Fruit fly (Drosophila melanogaster) whole organism, embryonic: ENCODE results near the gene CG6847.

Experiments used
- Ada2b ChIP-seq: fragments of 200-800 bp; sonication (Bioruptor generic); IDR thresholded peaks from 2 replicates; pipeline ENCODE4 v1.3.6; 2022; ENCODE audit warnings: missing biosample characterization, missing genetic modification characterization
- BEAF-32 ChIP-seq: fragments of 200-800 bp; sonication (Bioruptor generic); optimal IDR thresholded peaks from 3 replicates; lab custom pipeline; 2017; ENCODE audit warnings: missing biosample characterization, missing genetic modification characterization, mild to moderate bottlenecking, moderate library complexity, missing genetic modification reagents
- CG10366 ChIP-seq: fragments of 200-800 bp; sonication (Bioruptor generic); IDR thresholded peaks from 2 replicates; pipeline ENCODE4 v1.3.6; 2022; ENCODE audit warnings: missing biosample characterization, missing genetic modification characterization
- CG10462 ChIP-seq: fragments of 200-800 bp; sonication (Bioruptor generic); optimal IDR thresholded peaks from 2 replicates; lab custom pipeline; 2016; ENCODE audit warnings: missing biosample characterization, missing genetic modification characterization
- CG11085 ChIP-seq: fragments of 200-800 bp; sonication (Bioruptor generic); IDR thresholded peaks from 2 replicates; pipeline ENCODE4 v1.3.6; 2022; ENCODE audit warnings: missing biosample characterization, missing genetic modification characterization
- CG11504 ChIP-seq: fragments of 200-800 bp; sonication (Bioruptor generic); optimal IDR thresholded peaks from 3 replicates; lab custom pipeline; 2019; ENCODE audit warnings: missing biosample characterization, mild to moderate bottlenecking, missing genetic modification characterization, moderate library complexity
- CG12104 ChIP-seq: fragments of 200-800 bp; sonication (Bioruptor generic); optimal IDR thresholded peaks from 3 replicates; lab custom pipeline; 2016; ENCODE audit warnings: missing biosample characterization, missing genetic modification characterization
- CG12155 ChIP-seq: fragments of 200-800 bp; sonication (Bioruptor generic); optimal IDR thresholded peaks from 3 replicates; lab custom pipeline; 2016; ENCODE audit warnings: missing biosample characterization, missing genetic modification characterization
- CG12659 ChIP-seq: fragments of 200-800 bp; sonication (Bioruptor generic); optimal IDR thresholded peaks from 3 replicates; lab custom pipeline; 2017; ENCODE audit warnings: mild to moderate bottlenecking, missing biosample characterization, missing genetic modification reagents, missing genetic modification characterization
- CG12744 ChIP-seq: fragments of 200-800 bp; sonication (Bioruptor generic); optimal IDR thresholded peaks from 2 replicates; lab custom pipeline; 2016; ENCODE audit warnings: missing biosample characterization, missing genetic modification characterization
- CG13296 ChIP-seq: fragments of 200-800 bp; sonication (Bioruptor generic); optimal IDR thresholded peaks from 3 replicates; lab custom pipeline; 2018; ENCODE audit warnings: missing biosample characterization, mild to moderate bottlenecking, missing genetic modification characterization
- CG13894 ChIP-seq: fragments of 200-800 bp; sonication (Bioruptor generic); optimal IDR thresholded peaks from 3 replicates; lab custom pipeline; 2018; ENCODE audit warnings: missing biosample characterization, mild to moderate bottlenecking, missing genetic modification characterization, moderate library complexity
- CG14441 ChIP-seq: fragments of 200-800 bp; sonication (Bioruptor generic); IDR thresholded peaks from 2 replicates; pipeline ENCODE4 v1.3.6; 2022; ENCODE audit warnings: missing biosample characterization, missing genetic modification characterization
- CG14860 ChIP-seq: fragments of 200-800 bp; sonication (Bioruptor generic); IDR thresholded peaks from 3 replicates; pipeline ENCODE4 v1.3.6; 2022; ENCODE audit warnings: missing biosample characterization, missing genetic modification characterization; ENCODE audit not compliant: partially characterized antibody
- CG15479 ChIP-seq: fragments of 200-800 bp; sonication (Bioruptor generic); optimal IDR thresholded peaks from 3 replicates; lab custom pipeline; 2019; ENCODE audit warnings: missing biosample characterization, mild to moderate bottlenecking, missing genetic modification characterization, moderate library complexity
- CG1647 ChIP-seq: fragments of 200-800 bp; sonication (Bioruptor generic); optimal IDR thresholded peaks from 3 replicates; lab custom pipeline; 2016; ENCODE audit warnings: missing biosample characterization, missing genetic modification characterization
- CG16815 ChIP-seq: fragments of 200-800 bp; sonication (Bioruptor generic); optimal IDR thresholded peaks from 3 replicates; lab custom pipeline; 2017; ENCODE audit warnings: missing biosample characterization, mild to moderate bottlenecking, missing genetic modification characterization
- CG17612 ChIP-seq: fragments of 200-800 bp; sonication (Bioruptor generic); IDR thresholded peaks from 2 replicates; pipeline ENCODE4 v1.3.6; 2022; ENCODE audit warnings: missing biosample characterization, missing genetic modification characterization
- CG1832 ChIP-seq: fragments of 200-800 bp; sonication (Bioruptor generic); optimal IDR thresholded peaks from 2 replicates; lab custom pipeline; 2017; ENCODE audit warnings: missing biosample characterization, mild to moderate bottlenecking, missing genetic modification characterization, inconsistent platforms
- CG2202 ChIP-seq: fragments of 200-800 bp; sonication (Bioruptor generic); optimal IDR thresholded peaks from 2 replicates; lab custom pipeline; 2018; ENCODE audit warnings: missing biosample characterization, mild to moderate bottlenecking, missing genetic modification characterization
- CG31365 ChIP-seq: fragments of 200-800 bp; sonication (Bioruptor generic); optimal IDR thresholded peaks from 2 replicates; lab custom pipeline; 2018; ENCODE audit warnings: missing biosample characterization, mild to moderate bottlenecking, missing genetic modification characterization
- CG34224 ChIP-seq: fragments of 200-800 bp; sonication (Bioruptor generic); IDR thresholded peaks from 3 replicates; pipeline ENCODE4 v1.3.6; 2022; ENCODE audit warnings: missing biosample characterization, missing genetic modification characterization; ENCODE audit not compliant: partially characterized antibody
- CG3838 ChIP-seq: fragments of 200-800 bp; sonication (Bioruptor generic); optimal IDR thresholded peaks from 3 replicates; lab custom pipeline; 2016; ENCODE audit warnings: missing biosample characterization, missing genetic modification characterization
- CG5245 ChIP-seq: fragments of 200-800 bp; sonication (Bioruptor generic); optimal IDR thresholded peaks from 3 replicates; lab custom pipeline; 2016; ENCODE audit warnings: missing biosample characterization, missing genetic modification characterization
- CG6791 ChIP-seq: fragments of 200-800 bp; sonication (Bioruptor generic); IDR thresholded peaks from 3 replicates; pipeline ENCODE4 v1.3.6; 2022; ENCODE audit warnings: missing biosample characterization, missing genetic modification characterization; ENCODE audit not compliant: partially characterized antibody
- CG7928 ChIP-seq: fragments of 200-800 bp; sonication (Bioruptor generic); optimal IDR thresholded peaks from 2 replicates; lab custom pipeline; 2017; ENCODE audit warnings: missing biosample characterization, mild to moderate bottlenecking, missing genetic modification characterization
- CG8359 ChIP-seq: fragments of 200-800 bp; sonication (Bioruptor generic); optimal IDR thresholded peaks from 2 replicates; lab custom pipeline; 2017; ENCODE audit warnings: missing biosample characterization, mild to moderate bottlenecking, missing genetic modification characterization, borderline replicate concordance
- CG8388 ChIP-seq: fragments of 200-800 bp; sonication (Bioruptor generic); optimal IDR thresholded peaks from 2 replicates; lab custom pipeline; 2019; ENCODE audit warnings: missing biosample characterization, mild to moderate bottlenecking, missing genetic modification characterization, moderate library complexity
- CG8944 ChIP-seq: fragments of 200-800 bp; sonication (Bioruptor generic); optimal IDR thresholded peaks from 3 replicates; lab custom pipeline; 2016; ENCODE audit warnings: missing biosample characterization, missing genetic modification characterization
- CG9876 ChIP-seq: fragments of 200-800 bp; sonication (Bioruptor generic); optimal IDR thresholded peaks from 2 replicates; lab custom pipeline; 2016; ENCODE audit warnings: missing biosample characterization, missing genetic modification characterization
- D ChIP-seq, 2 experiments: fragments of 200-800 bp in 1 of 2; fragments of >200 bp in 1 of 2; sonication (Bioruptor generic) in 1 of 2; optimal IDR thresholded peaks; 2 replicates in 1 of 2; 3 replicates in 1 of 2; lab custom pipeline; 2017; ENCODE audit warnings: mild to moderate bottlenecking in 1 of 2, missing biosample characterization in 1 of 2, missing genetic modification characterization in 1 of 2, missing genetic modification reagents in 1 of 2
- Dfd ChIP-seq, 2 experiments: fragments of >200 bp; optimal IDR thresholded peaks; 2 replicates each; lab custom pipeline; 2017; ENCODE audit warnings: missing biosample characterization in 2 of 2, missing genetic modification characterization in 2 of 2
- Doc2 ChIP-seq: fragments of 200-800 bp; sonication (Bioruptor generic); IDR thresholded peaks from 2 replicates; pipeline ENCODE4 v1.3.6; 2022; ENCODE audit warnings: missing biosample characterization, missing genetic modification characterization
- Hsf ChIP-seq: fragments of 200-800 bp; sonication (Bioruptor generic); optimal IDR thresholded peaks from 3 replicates; lab custom pipeline; 2016; ENCODE audit warnings: missing biosample characterization, missing genetic modification characterization
- Mad ChIP-seq: fragments of 200-800 bp; sonication (Bioruptor generic); optimal IDR thresholded peaks from 2 replicates; lab custom pipeline; 2016; ENCODE audit warnings: missing biosample characterization, missing genetic modification characterization
- Opbp ChIP-seq: fragments of 200-800 bp; sonication (Bioruptor generic); IDR thresholded peaks from 3 replicates; pipeline ENCODE4 v1.3.6; 2022; ENCODE audit warnings: missing biosample characterization, missing genetic modification characterization; ENCODE audit not compliant: partially characterized antibody
- Optix ChIP-seq: fragments of 200-800 bp; sonication (Bioruptor generic); IDR thresholded peaks from 3 replicates; pipeline ENCODE4 v1.3.6; 2022; ENCODE audit warnings: missing biosample characterization, missing genetic modification characterization
- Vsx1 ChIP-seq: fragments of 200-800 bp; sonication (Bioruptor generic); optimal IDR thresholded peaks from 2 replicates; lab custom pipeline; 2017; ENCODE audit warnings: missing biosample characterization, mild to moderate bottlenecking, missing genetic modification characterization, missing genetic modification reagents
- YL-1 ChIP-seq: fragments of 200-800 bp; sonication (Bioruptor generic); optimal IDR thresholded peaks from 3 replicates; lab custom pipeline; 2017; ENCODE audit warnings: missing biosample characterization, mild to moderate bottlenecking, missing genetic modification characterization
- aop ChIP-seq: fragments of 200-800 bp; sonication (Bioruptor generic); IDR thresholded peaks from 2 replicates; pipeline ENCODE4 v1.3.6; 2022; ENCODE audit warnings: missing biosample characterization, missing genetic modification characterization
- bab2 ChIP-seq: fragments of 200-800 bp; sonication (Bioruptor generic); optimal IDR thresholded peaks from 2 replicates; lab custom pipeline; 2016; ENCODE audit warnings: missing biosample characterization, missing genetic modification characterization
- cg ChIP-seq: fragments of 200-800 bp; sonication (Bioruptor generic); optimal IDR thresholded peaks from 3 replicates; lab custom pipeline; 2019; ENCODE audit warnings: missing biosample characterization, mild to moderate bottlenecking, missing genetic modification characterization, moderate library complexity
- p53 ChIP-seq: fragments of 200-800 bp; sonication (Bioruptor generic); optimal IDR thresholded peaks from 2 replicates; lab custom pipeline; 2016; ENCODE audit warnings: missing biosample characterization, missing genetic modification characterization
- peb ChIP-seq: fragments of 200-800 bp; sonication (Bioruptor generic); IDR thresholded peaks from 2 replicates; pipeline ENCODE4 v1.3.6; 2022; ENCODE audit warnings: missing biosample characterization, missing genetic modification characterization
- psq ChIP-seq: fragments of 200-800 bp; sonication (Bioruptor generic); optimal IDR thresholded peaks from 2 replicates; lab custom pipeline; 2017; ENCODE audit warnings: missing biosample characterization, missing genetic modification characterization
- sisA ChIP-seq: fragments of 200-800 bp; sonication (Bioruptor generic); IDR thresholded peaks from 2 replicates; pipeline ENCODE4 v1.3.6; 2022; ENCODE audit warnings: missing biosample characterization, missing genetic modification characterization
- sob ChIP-seq: fragments of 200-800 bp; sonication (Bioruptor generic); IDR thresholded peaks from 2 replicates; pipeline ENCODE4 v1.3.6; 2022; ENCODE audit warnings: missing biosample characterization, missing genetic modification characterization
- tll ChIP-seq, 2 experiments: fragments of 200-800 bp in 1 of 2; fragments of >200 bp in 1 of 2; sonication (Bioruptor generic) in 1 of 2; optimal IDR thresholded peaks; 2 replicates each; lab custom pipeline; 2017 to 2019; ENCODE audit warnings: missing biosample characterization in 2 of 2, missing genetic modification characterization in 2 of 2, mild to moderate bottlenecking in 1 of 2, moderate library complexity in 1 of 2
- wdn ChIP-seq: fragments of 200-800 bp; sonication (Bioruptor generic); IDR thresholded peaks from 2 replicates; pipeline ENCODE4 v1.3.6; 2022; ENCODE audit warnings: missing biosample characterization, missing genetic modification characterization

The CG6847 gene

DNA sequence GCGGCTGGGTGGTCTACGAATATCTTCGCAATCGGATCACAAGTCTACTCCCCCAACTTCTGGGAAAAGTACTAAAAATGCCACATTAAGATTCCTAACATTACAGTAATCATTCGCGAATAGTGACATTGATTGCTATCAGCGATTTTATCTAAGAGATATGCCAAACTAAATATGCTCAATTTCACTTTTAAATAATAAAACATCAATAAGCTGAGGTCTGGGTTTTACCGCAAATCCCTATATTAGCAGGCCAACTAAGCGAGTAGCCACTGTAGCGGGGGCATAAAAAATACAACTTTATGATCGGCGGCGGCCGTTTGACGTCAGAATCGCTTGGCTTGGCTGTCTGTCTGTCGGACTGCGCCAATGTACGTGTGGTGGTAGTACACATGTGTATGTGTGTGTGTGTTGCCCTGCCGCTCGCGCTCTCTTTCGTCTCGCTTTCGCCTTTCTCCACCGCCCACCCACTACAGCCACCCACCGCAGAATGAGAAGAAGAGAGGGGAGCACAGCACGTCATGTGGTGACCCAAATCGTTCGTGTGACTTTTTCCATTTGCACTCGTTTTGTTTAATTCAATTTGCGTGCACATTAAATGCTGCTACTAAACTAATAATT is 30.9 kb upstream of the CG6847 start (continued):
- TF ChIP-seq CG12744 (GFP tag; lab: Kevin White, UChicago) (peak; percentile 88), Dfd (GFP tag; optimal IDR thresholded peaks at IDR 0.05; lab: Kevin White, UChicago) (no peak), psq (GFP tag; lab: Kevin White, UChicago) (peak; percentile 72), Opbp (GFP tag; lab: Robert Waterston, UW) (no peak), CG16815 (GFP tag; lab: Kevin White, UChicago) (peak; percentile 92), sisA (peak; percentile 94), YL-1 (GFP tag; lab: Kevin White, UChicago) (peak; percentile 78), aop (GFP tag; lab: Robert Waterston, UW) (peak; percentile 84), p53 (GFP tag; lab: Kevin White, UChicago) (peak; percentile 78), CG2202 (tag; lab: Kevin White, UChicago) (peak; percentile 79), CG31365 (peak; percentile 79), Mad (GFP tag; lab: Kevin White, UChicago) (peak; percentile 95), CG5245 (GFP tag; lab: Kevin White, UChicago) (peak; percentile 85), CG11504 (tag; lab: Kevin White, UChicago) (peak; percentile 94), Doc2 (GFP tag; lab: Robert Waterston, UW) (peak; percentile 70; the same call in 1 of the 2 replicates), CG14860 (no peak), CG13296 (GFP tag; lab: Kevin White, UChicago) (peak; percentile 90), peb (GFP tag; lab: Robert Waterston, UW) (peak; percentile 93), CG17612 (GFP tag; lab: Robert Waterston, UW) (peak; percentile 92), CG13894 (peak; percentile 93), CG15479 (GFP tag; lab: Kevin White, UChicago) (no peak), Ada2b (GFP tag; lab: Robert Waterston, UW) (peak; percentile 95), CG12659 (GFP tag; lab: Kevin White, UChicago) (peak; percentile 96), CG8359 (GFP tag; lab: Kevin White, UChicago) (peak; percentile 70), Optix (GFP tag; lab: Robert Waterston, UW) (peak; percentile 92), CG8388 (GFP tag; lab: Kevin White, UChicago) (peak; percentile 92), CG3838 (GFP tag; lab: Kevin White, UChicago) (peak; percentile 87), CG7928 (GFP tag; lab: Kevin White, UChicago) (peak; percentile 75), bab2 (GFP tag; lab: Kevin White, UChicago) (peak; percentile 96), CG10366 (GFP tag; lab: Robert Waterston, UW) (peak; percentile 96), CG11085 (peak; percentile 95), CG6791 (GFP tag; lab: Robert Waterston, UW) (no peak), CG34224 (GFP tag; lab: Robert Waterston, UW) (no peak), D (optimal IDR thresholded peaks at IDR 0.05; lab: Kevin White, UChicago) (no peak), D (GFP tag; optimal IDR thresholded peaks at IDR 0.05; lab: Kevin White, UChicago) (peak; percentile 85), sob (peak; percentile 95), CG1647 (GFP tag; lab: Kevin White, UChicago) (peak; percentile 91), Vsx1 (GFP tag; lab: Kevin White, UChicago) (peak; percentile 76), CG1832 (GFP tag; lab: Kevin White, UChicago) (no peak), cg (GFP tag; lab: Kevin White, UChicago) (peak; percentile 67), CG14441 (peak; percentile 97), wdn (GFP tag; lab: Robert Waterston, UW) (peak; percentile 94), CG10462 (GFP tag; lab: Kevin White, UChicago) (peak; percentile 89), CG8944 (GFP tag; lab: Kevin White, UChicago) (peak; percentile 95), tll (GFP tag; optimal IDR thresholded peaks at IDR 0.05; lab: Kevin White, UChicago) (no peak), CG12155 (GFP tag; lab: Kevin White, UChicago) (peak; percentile 93), Hsf (GFP tag; lab: Kevin White, UChicago) (peak; percentile 93), BEAF-32 (GFP tag; lab: Kevin White, UChicago) (peak; percentile 11), CG12104 (GFP tag; lab: Kevin White, UChicago) (peak; percentile 79), CG9876 (GFP tag; lab: Kevin White, UChicago) (peak; percentile 86)
